Worm (Caenorhabditis elegans): Measurements from ENCODE around the gene C09B8.3.

Gene C09B8.3

DNA sequence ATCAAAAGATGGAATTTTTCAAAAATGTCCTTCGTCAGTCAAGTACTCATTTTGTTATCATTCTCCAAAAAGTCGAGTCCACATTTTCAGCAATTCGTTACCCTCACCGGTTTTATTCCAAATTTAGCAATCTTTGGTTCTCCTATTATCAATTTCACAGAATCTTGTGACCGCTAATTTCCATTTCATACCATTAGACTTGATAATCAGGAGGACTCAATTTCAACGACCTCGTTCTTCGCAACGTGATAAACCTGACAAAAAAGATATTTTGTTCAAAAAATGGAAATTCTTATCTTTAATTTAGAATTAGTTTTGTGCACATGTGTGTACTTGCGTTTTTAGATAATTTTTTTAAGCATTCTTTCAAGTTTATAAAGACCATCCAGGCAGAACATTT, 47.9 kb downstream of the C09B8.3 start:
- no peak for TF ChIP-seq ama-1 (optimal IDR thresholded peaks at IDR 0.05)
- TF ChIP-seq tra-4 (tag; optimal IDR thresholded peaks at IDR 0.05): no peak

DNA sequence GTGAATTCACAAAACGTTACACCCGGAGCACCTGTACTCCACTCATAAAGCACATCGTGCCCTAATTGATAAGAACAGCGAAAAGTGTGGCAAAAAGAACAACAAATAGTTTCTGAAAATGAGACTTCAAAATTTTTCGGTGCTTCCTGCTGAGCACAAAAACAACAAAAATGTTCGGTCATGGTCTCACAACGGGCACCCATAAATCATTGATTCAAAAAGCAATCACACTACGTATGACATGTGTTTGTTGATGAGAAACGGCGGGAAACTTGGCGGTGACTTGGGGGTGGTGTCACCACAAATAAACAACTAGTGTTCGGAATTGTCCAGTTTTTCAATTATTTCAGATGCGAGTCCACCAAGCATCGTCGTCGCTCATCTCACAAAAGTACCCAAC, 49.6 kb downstream of the C09B8.3 start:
- TF ChIP-seq aly-1 (tag; optimal IDR thresholded peaks at IDR 0.05) (no peak), hnd-1 (tag; optimal IDR thresholded peaks at IDR 0.05) (no peak), hmbx-1 (tag; optimal IDR thresholded peaks at IDR 0.05) (no peak), scrt-1 (GFP tag; IDR thresholded peaks at IDR 0.05) (no peak), tbx-11 (GFP tag; IDR thresholded peaks at IDR 0.05) (no peak), ceh-36 (tag; optimal IDR thresholded peaks at IDR 0.05) (no peak), ama-1 (optimal IDR thresholded peaks at IDR 0.05) (no peak), pes-1 (GFP tag; IDR thresholded peaks at IDR 0.05) (no peak), tbx-37 (GFP tag; conservative IDR thresholded peaks at IDR 0.05) (no peak), ets-7 (tag; optimal IDR thresholded peaks at IDR 0.05) (no peak), hmg-4 (GFP tag; optimal IDR thresholded peaks at IDR 0.05) (no peak), B0310.2 (tag; optimal IDR thresholded peaks at IDR 0.05) (no peak), ceh-13 (GFP tag; optimal IDR thresholded peaks at IDR 0.05) (no peak)

DNA sequence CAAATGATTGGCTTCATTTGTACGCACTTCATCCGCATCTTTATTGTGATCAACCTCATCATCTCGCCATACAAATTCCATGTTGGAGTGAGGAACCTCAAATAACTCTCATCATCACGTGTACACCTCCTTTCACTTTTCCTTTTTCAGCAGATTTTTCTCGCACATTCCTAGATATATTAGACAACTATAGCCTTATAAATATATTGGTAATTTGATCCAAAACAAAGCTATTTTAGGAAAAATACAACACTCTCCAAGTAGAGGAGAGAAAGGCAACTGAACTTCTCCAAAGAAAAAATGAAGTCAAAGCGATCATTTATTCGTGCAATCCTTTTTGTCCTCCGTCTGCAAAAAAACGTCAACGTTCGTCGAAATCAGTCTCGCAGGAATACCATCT, 51.7 kb downstream of the C09B8.3 start, which contains the start of gene R07E4.1:
Gene R07E4.1, plus strand, starts transcription at position 301 of the 400 bp plus-strand sequence.
- TF ChIP-seq sea-1 (GFP tag; conservative IDR thresholded peaks at IDR 0.05) (no peak), hmbx-1 (tag; optimal IDR thresholded peaks at IDR 0.05) (no peak), tbx-11 (GFP tag; IDR thresholded peaks at IDR 0.05) (no peak), hmg-4 (GFP tag; optimal IDR thresholded peaks at IDR 0.05) (no peak), scrt-1 (GFP tag; IDR thresholded peaks at IDR 0.05) (no peak), ama-1 (optimal IDR thresholded peaks at IDR 0.05) (no peak), hnd-1 (tag; optimal IDR thresholded peaks at IDR 0.05) (no peak), aly-1 (tag; optimal IDR thresholded peaks at IDR 0.05) (no peak), F13C5.2 (tag; optimal IDR thresholded peaks at IDR 0.05) (no peak), pes-1 (GFP tag; IDR thresholded peaks at IDR 0.05) (no peak), ceh-36 (tag; optimal IDR thresholded peaks at IDR 0.05) (no peak), tra-4 (tag; optimal IDR thresholded peaks at IDR 0.05) (no peak), tbx-37 (GFP tag; conservative IDR thresholded peaks at IDR 0.05) (no peak), ets-7 (tag; optimal IDR thresholded peaks at IDR 0.05) (no peak), B0310.2 (tag; optimal IDR thresholded peaks at IDR 0.05) (no peak), ceh-13 (GFP tag; optimal IDR thresholded peaks at IDR 0.05) (no peak)
